Worm (Caenorhabditis elegans): Measurements from ENCODE around the gene selt-1.1.

ce11 chrX:11554522-11554921 lies 8.2 kb upstream of the selt-1.1 start:
- TF ChIP-seq ets-7 (tag; optimal IDR thresholded peaks at IDR 0.05): no peak
- no peak for TF ChIP-seq B0310.2 (tag; optimal IDR thresholded peaks at IDR 0.05)
- no peak for TF ChIP-seq hnd-1 (tag; optimal IDR thresholded peaks at IDR 0.05)
- TF ChIP-seq sea-1 (GFP tag; conservative IDR thresholded peaks at IDR 0.05): no peak
- TF ChIP-seq scrt-1 (GFP tag; IDR thresholded peaks at IDR 0.05): no peak
- no peak for TF ChIP-seq F13C5.2 (tag; optimal IDR thresholded peaks at IDR 0.05)
- no peak for TF ChIP-seq ama-1 (optimal IDR thresholded peaks at IDR 0.05)
- TF ChIP-seq ceh-36 (tag; optimal IDR thresholded peaks at IDR 0.05): no peak
- TF ChIP-seq flt-1 (GFP tag; IDR thresholded peaks at IDR 0.05): no peak
- TF ChIP-seq hmbx-1 (tag; optimal IDR thresholded peaks at IDR 0.05): no peak
- TF ChIP-seq aly-1 (tag; optimal IDR thresholded peaks at IDR 0.05): no peak
- TF ChIP-seq pes-1 (GFP tag; IDR thresholded peaks at IDR 0.05): no peak
- no peak for TF ChIP-seq tra-4 (tag; optimal IDR thresholded peaks at IDR 0.05)
